Fruit fly (Drosophila melanogaster): ENCODE measurements around the gene CG7091.

The CG7091 gene

DNA sequence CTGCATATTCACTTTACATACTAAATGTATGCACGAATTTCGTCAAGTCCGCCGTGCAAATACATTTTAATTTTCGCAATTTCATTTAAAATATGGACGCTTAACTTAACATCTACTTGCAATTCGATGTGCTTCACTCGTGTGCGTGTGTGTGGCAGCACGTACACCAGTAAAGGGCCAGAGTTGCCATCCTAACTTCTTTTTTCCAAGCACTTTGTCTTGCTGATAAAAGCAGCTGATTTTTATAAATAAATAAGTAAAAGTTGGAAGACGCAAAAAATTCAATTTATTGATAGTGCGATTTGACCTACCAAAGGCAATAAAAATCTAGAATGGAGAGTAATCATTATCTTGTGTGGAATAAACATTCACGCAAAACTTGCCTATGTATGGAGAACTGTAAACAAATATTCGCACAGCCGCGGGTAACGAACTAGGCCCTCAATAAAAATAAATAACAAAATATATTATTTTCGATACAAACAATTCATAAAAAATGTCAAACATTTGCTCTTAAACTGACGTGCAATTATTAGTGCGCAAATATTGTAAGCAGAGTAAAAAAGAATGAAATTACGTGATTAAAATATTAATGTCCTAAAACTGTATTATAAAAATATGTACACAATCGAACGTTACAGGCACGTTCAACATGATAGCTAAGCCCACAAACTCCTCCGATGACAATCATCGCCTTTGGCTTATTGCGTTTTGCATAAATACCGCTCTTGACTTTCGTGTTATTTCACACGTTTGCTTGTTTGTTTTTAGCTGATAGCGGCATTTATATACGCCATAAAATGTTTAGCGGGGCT, 4.6 kb downstream of the CG7091 start (continued):
- TF ChIP-seq scrt (GFP tag; optimal IDR thresholded peaks at IDR 0.05) (peak; percentile 55), CG5245 (GFP tag; optimal IDR thresholded peaks at IDR 0.05) (no peak), mirr (GFP tag; optimal IDR thresholded peaks at IDR 0.05) (peak; percentile 72), pzg (GFP tag; optimal IDR thresholded peaks at IDR 0.05) (no peak), CG14860 (GFP tag; IDR thresholded peaks at IDR 0.05; ENCODE audit: partially characterized antibody) (no peak), TFAM (GFP tag; optimal IDR thresholded peaks at IDR 0.05) (no peak), Vsx1 (GFP tag; optimal IDR thresholded peaks at IDR 0.05) (peak; percentile 64), Sry-β (GFP tag; optimal IDR thresholded peaks at IDR 0.05) (no peak), CG17361 (GFP tag; IDR thresholded peaks at IDR 0.05) (peak; percentile 62; the same call in 2 of the 3 replicates), ham (GFP tag; IDR thresholded peaks at IDR 0.05) (no peak), CG9609 (GFP tag; optimal IDR thresholded peaks at IDR 0.05) (no peak), inv (GFP tag; IDR thresholded peaks at IDR 0.05; ENCODE audit: partially characterized antibody) (no peak), tap (tag; optimal IDR thresholded peaks at IDR 0.05) (peak; percentile 27), jing (GFP tag; optimal IDR thresholded peaks at IDR 0.05) (no peak), sc (optimal IDR thresholded peaks at IDR 0.05) (no peak), sc (GFP tag; optimal IDR thresholded peaks at IDR 0.05) (peak; percentile 12), slp2 (GFP tag; optimal IDR thresholded peaks at IDR 0.05) (no peak), H2.0 (GFP tag; IDR thresholded peaks at IDR 0.05) (no peak), dmrt99B (tag; optimal IDR thresholded peaks at IDR 0.05) (peak; percentile 72), Spps (tag; optimal IDR thresholded peaks at IDR 0.05) (no peak), Mrtf (GFP tag; IDR thresholded peaks at IDR 0.05) (peak; percentile 50; the same call in 1 of the 3 replicates), ase (GFP tag; IDR thresholded peaks at IDR 0.05) (peak; percentile 52; the same call in 1 of the 3 replicates), Opbp (GFP tag; IDR thresholded peaks at IDR 0.05; ENCODE audit: partially characterized antibody) (no peak), CG11398 (GFP tag; optimal IDR thresholded peaks at IDR 0.05) (no peak), zf30C (GFP tag; optimal IDR thresholded peaks at IDR 0.05) (no peak), ATbp (GFP tag; optimal IDR thresholded peaks at IDR 0.05) (peak; percentile 46), lbe (GFP tag; optimal IDR thresholded peaks at IDR 0.05) (peak; percentile 20), tgo (GFP tag; IDR thresholded peaks at IDR 0.05) (peak; percentile 43; the same call in 1 of the 3 replicates), CG6175 (GFP tag; IDR thresholded peaks at IDR 0.05) (no peak), onecut (GFP tag; IDR thresholded peaks at IDR 0.05) (peak; percentile 55; the same call in 1 of the 2 replicates), cad (GFP tag; optimal IDR thresholded peaks at IDR 0.05) (no peak), abd-A (tag; optimal IDR thresholded peaks at IDR 0.05) (no peak), Ptx1 (GFP tag; IDR thresholded peaks at IDR 0.05) (peak; percentile 64), CG31388 (GFP tag; optimal IDR thresholded peaks at IDR 0.05) (no peak), eve (GFP tag; optimal IDR thresholded peaks at IDR 0.05) (no peak), D19B (GFP tag; optimal IDR thresholded peaks at IDR 0.05) (peak; percentile 47), en (GFP tag; optimal IDR thresholded peaks at IDR 0.05) (no peak), pnt (GFP tag; optimal IDR thresholded peaks at IDR 0.05) (no peak), CG17385 (GFP tag; optimal IDR thresholded peaks at IDR 0.05) (peak; percentile 80), Kr (GFP tag; optimal IDR thresholded peaks at IDR 0.05) (no peak), Med (GFP tag) (peak; percentile 77), CG31441 (GFP tag; IDR thresholded peaks at IDR 0.05) (peak; percentile 63; the same call in 1 of the 2 replicates), C15 (GFP tag; IDR thresholded peaks at IDR 0.05) (no peak), Aef1 (GFP tag; IDR thresholded peaks at IDR 0.05) (peak; percentile 71), ranshi (GFP tag; IDR thresholded peaks at IDR 0.05) (peak; percentile 58; the same call in 1 of the 2 replicates), CG7839 (tag; optimal IDR thresholded peaks at IDR 0.05) (peak; percentile 72), wek (GFP tag; optimal IDR thresholded peaks at IDR 0.05) (peak; percentile 19), CG1233 (GFP tag; optimal IDR thresholded peaks at IDR 0.05) (peak; percentile 80), CG9932 (GFP tag; IDR thresholded peaks at IDR 0.05) (peak; percentile 81), al (GFP tag; IDR thresholded peaks at IDR 0.05) (peak; percentile 45; the same call in 1 of the 2 replicates)
